Worm (Caenorhabditis elegans) whole organism, L4/young adult: ENCODE results near the gene clc-24.

ENCODE experiments used
- W03F9.2 ChIP-seq: fragments of 150-350 bp; optimal IDR thresholded peaks from 2 replicates; lab custom pipeline; 2014; ENCODE audit warnings: missing biosample characterization, missing genetic modification characterization
- dao-5 ChIP-seq: sonication (generic microtip); optimal IDR thresholded peaks from 2 replicates; lab custom pipeline; 2016; ENCODE audit warnings: missing genotype, missing genetic modification characterization, moderate library complexity, missing compliant biosample characterization
- him-1 ChIP-seq: sonication (generic microtip); optimal IDR thresholded peaks from 2 replicates; lab custom pipeline; 2016; ENCODE audit warnings: missing genotype, missing genetic modification reagents, missing genetic modification characterization, missing compliant biosample characterization

ce11 chrIII:1008091-1008490 lies 1.7 kb upstream of the clc-24 start, which contains the start of gene clc-27:
- TF ChIP-seq dao-5 (tag; lab: Kevin White, UChicago) = no peak
- TF ChIP-seq him-1 = no peak
- no peak for TF ChIP-seq W03F9.2
